Fruit fly (Drosophila melanogaster): ENCODE results near the gene pb.

Gene pb

dm6 chr3R:6688160-6688559 lies 53.7 kb downstream of the pb start:
- no peak for TF ChIP-seq noc (tag; optimal IDR thresholded peaks at IDR 0.05)

dm6 chr3R:6687219-6687618 lies 54.6 kb downstream of the pb start:
- TF ChIP-seq noc (tag; optimal IDR thresholded peaks at IDR 0.05), result no peak

- TF ChIP-seq noc (tag; optimal IDR thresholded peaks at IDR 0.05), result no peak
These were observed 55.4 kb downstream of the pb start, which contains the start of gene Ccp84Ag for dm6 chr3R:6686428-6686827. TSS of gene Ccp84Ag (plus strand) at chr3R:6686728.

DNA sequence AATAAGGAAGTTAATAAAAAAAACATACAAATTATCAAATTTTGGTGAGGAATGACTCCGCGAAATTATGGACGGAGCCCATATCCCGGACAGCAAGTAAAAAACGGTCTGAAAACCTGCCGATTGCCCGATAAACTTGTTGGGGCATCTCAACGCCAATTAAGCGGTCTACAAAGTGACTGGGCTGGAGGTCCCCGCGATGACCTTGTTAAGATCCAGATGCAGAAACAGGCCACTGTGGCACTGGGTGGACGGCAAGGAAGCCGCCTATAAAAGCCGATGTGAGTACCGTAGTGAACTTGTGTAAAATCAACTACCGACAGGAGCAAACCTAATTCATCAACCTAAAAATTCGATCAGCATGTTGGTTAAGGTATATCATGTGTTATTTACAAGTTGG lies 57.7 kb downstream of the pb start, which contains the start of gene Edg84A:
Gene Edg84A (plus strand): TSS at position 301 of the 400 bp plus-strand sequence.
- TF ChIP-seq noc (tag; optimal IDR thresholded peaks at IDR 0.05), result no peak

dm6 chr3R:6683671-6684070 lies 58.2 kb downstream of the pb start:
- no peak for TF ChIP-seq noc (tag; optimal IDR thresholded peaks at IDR 0.05)

dm6 chr3R:6683135-6683534 lies 58.7 kb downstream of the pb start:
- TF ChIP-seq noc (tag; optimal IDR thresholded peaks at IDR 0.05), result no peak

- no peak for TF ChIP-seq noc (tag; optimal IDR thresholded peaks at IDR 0.05)
These were observed 63.4 kb downstream of the pb start, which contains the start of gene lab for dm6 chr3R:6678480-6678879. TSS of gene lab (minus strand) at chr3R:6678590.

DNA sequence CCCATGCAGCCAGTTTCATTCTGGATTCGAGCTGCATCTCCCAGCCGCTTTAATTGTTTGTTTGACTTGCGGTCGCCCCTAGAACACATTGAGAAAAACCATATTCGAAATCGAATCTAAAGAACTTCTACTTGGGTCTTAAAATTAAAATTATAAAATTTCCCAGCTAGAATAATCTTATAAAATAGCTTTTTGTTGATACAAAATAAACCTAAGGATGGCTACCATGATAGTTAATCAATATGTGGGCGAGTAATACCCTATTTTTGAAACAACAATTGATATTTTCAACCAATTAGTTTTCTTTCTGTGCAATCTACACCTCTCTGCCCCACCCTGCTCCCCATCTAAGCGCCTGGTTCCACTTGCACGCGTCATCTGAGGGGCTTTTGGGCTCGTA lies 67.3 kb downstream of the pb start:
- no peak for TF ChIP-seq noc (tag; optimal IDR thresholded peaks at IDR 0.05)

DNA sequence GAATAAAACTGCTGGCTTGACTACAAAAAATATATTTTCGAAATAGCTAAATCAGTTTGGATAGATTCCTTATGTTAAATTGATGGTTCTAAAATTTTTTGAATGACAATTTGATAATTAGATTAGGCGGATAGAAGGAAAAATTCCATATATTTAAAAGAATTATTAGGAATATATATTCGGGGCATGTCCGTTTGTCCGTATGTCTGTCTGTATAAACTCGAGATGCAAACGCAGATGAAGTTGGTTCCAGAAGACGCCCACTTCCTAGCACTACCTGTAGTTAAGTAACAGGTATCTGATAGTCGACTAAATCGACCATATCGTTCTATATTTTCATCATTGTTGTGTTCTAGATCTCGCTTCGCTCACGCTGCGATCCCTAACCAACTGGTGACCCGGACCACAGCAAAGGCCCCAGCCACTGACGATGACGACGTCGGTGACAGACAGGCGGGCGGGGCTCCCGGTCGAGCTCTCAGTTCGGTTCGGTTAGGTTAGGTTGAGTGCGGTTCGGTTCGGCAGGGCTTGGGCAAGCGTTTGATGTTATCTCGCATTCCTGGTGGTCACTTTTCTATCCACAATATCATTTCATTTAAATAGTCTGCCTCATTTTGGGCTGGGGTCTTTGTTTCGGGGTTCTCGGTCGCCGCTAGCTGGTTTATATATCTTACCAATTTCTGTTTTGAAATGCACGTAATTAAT lies 69.4 kb downstream of the pb start:
- TF ChIP-seq noc (tag; optimal IDR thresholded peaks at IDR 0.05), result no peak

DNA sequence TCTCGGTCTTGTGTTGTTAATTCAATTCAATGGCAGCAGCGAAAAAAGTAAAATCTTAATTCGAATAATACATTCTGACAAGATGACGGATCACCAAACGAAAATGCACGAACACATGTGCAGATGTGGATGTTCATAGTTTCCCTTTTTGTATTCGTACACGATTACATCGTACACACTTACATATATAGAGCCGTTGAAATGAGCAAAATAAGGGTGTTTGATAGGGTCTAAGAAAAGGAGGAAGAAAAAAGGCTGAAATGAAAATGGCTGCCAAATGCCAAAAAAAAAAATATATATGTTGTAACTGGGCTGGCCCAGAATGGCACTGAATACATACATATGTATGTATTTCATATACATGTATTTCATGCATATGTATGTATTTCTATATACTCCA lies 73.6 kb downstream of the pb start:
- TF ChIP-seq noc (tag; optimal IDR thresholded peaks at IDR 0.05), result no peak

- TF ChIP-seq noc (tag; optimal IDR thresholded peaks at IDR 0.05), result no peak
These were observed 74.6 kb downstream of the pb start for dm6 chr3R:6667245-6667644.

- TF ChIP-seq noc (tag; optimal IDR thresholded peaks at IDR 0.05), result no peak
These were observed 76.7 kb downstream of the pb start for dm6 chr3R:6665117-6665654.

- TF ChIP-seq noc (tag; optimal IDR thresholded peaks at IDR 0.05), result no peak
These were observed 77.3 kb downstream of the pb start for dm6 chr3R:6664371-6665116.

- no peak for TF ChIP-seq noc (tag; optimal IDR thresholded peaks at IDR 0.05)
These were observed 78.6 kb downstream of the pb start for dm6 chr3R:6663289-6663666.

dm6 chr3R:6662613-6663288 lies 79.1 kb downstream of the pb start:
- TF ChIP-seq noc (tag; optimal IDR thresholded peaks at IDR 0.05), result no peak

DNA sequence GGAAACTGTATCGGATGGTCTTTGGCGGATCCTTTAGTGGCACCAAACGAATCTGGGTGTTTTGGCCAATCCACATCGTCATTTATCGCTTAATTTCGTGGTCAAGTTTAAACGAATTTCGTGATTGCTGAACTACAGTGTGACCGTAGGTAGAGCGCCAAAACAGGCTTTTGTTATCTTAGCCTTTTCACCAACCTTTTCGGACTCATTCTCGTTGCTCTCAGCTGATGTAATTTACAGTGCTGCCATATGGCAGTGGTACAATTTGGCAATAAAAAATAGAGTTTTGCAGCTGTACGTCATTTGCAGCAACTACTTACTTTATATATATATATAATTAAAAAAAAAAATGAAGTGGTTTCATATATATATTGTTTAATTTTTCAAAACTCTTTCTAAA lies 81.9 kb downstream of the pb start, which contains the start of gene agt:
Gene agt (minus strand): TSS at position 160 of the 400 bp plus-strand sequence.
- no peak for TF ChIP-seq noc (tag; optimal IDR thresholded peaks at IDR 0.05)
